Fruit fly (Drosophila melanogaster) whole organism: ENCODE results near the gene RpS12.

Source experiments
- CG8478 ChIP-seq: fragments of >200 bp; optimal IDR thresholded peaks from 2 replicates; lab custom pipeline; 2018; ENCODE audit warnings: inconsistent platforms
- Dll ChIP-seq: fragments of >200 bp; optimal IDR thresholded peaks from 2 replicates; lab custom pipeline; 2017
- EcR ChIP-seq, 2 experiments: fragments of >200 bp; optimal IDR thresholded peaks; 2 replicates each; lab custom pipeline; 2017; ENCODE audit warnings: missing biosample characterization in 2 of 2, missing genetic modification characterization in 2 of 2, missing genetic modification reagents in 2 of 2
- pan ChIP-seq: fragments of >200 bp; optimal IDR thresholded peaks from 2 replicates; lab custom pipeline; 2017
- psq ChIP-seq: fragments of >200 bp; optimal IDR thresholded peaks from 2 replicates; lab custom pipeline; 2017
- usp ChIP-seq: fragments of >200 bp; optimal IDR thresholded peaks from 2 replicates; lab custom pipeline; 2017; ENCODE audit warnings: missing biosample characterization, missing genetic modification characterization, mixed read lengths

RpS12 gene

DNA sequence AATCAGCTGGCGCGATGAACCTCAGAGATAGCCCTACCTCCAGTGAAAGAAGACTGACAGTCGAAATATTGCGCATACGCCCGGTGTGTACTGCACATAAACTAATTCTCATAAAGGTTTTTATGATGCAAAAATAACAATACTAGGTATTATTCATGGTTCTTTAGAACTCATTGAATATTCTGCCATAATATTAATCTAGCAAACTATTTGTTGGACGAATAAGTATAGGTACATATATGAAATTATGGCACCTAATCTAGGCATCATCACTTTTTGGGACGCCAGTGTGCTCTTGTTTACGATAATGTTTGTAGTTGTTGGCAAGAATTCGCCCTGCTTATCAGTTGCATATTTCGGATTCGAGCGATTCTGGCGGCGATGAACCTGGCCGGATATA is 1.4 kb upstream of the RpS12 start:
- TF ChIP-seq usp (GFP tag; lab: Kevin White, UChicago), result no peak
- TF ChIP-seq pan (lab: Kevin White, UChicago), result no peak
- no peak for TF ChIP-seq psq (lab: Kevin White, UChicago)
- no peak for TF ChIP-seq Dll (lab: Kevin White, UChicago)
- no peak for TF ChIP-seq EcR (GFP tag; optimal IDR thresholded peaks at IDR 0.05; lab: Kevin White, UChicago)
- no peak for TF ChIP-seq CG8478 (lab: Kevin White, UChicago)

DNA sequence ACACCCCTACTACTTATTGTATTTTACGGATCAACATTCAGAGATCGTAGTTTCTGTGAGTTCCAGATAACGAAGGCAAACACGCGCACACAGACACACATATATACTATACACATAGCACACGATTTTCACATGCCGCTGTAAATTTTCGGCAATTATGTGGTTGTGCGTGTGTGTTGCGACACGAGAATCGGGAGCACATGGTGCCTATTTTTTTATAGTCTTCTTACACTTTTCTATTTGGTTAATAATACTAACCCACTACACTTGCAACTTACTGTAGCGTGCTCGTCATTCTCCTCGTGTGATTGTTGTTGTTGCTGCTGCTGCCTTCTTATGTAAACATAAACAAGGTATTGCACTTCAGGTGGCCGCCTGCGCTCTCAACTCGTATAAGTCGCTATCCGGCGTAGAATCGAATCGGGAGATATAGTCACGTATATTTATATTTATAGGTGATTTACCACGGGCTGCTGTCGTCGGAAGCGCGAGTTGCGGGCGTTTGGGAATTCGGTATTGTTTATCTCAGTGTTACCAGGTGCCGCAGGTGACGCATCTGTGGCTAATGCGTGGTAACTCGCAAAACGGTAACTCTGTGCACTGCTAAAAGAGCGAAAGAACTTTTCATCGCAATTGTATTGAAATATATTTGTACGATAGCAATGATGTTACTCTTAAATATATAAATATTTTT is 845 bp upstream of the RpS12 start, which contains the start of gene Adk2:
Gene Adk2 (minus strand): TSS at position 529 of the 694 bp plus-strand sequence.
- TF ChIP-seq psq (lab: Kevin White, UChicago), result no peak

DNA sequence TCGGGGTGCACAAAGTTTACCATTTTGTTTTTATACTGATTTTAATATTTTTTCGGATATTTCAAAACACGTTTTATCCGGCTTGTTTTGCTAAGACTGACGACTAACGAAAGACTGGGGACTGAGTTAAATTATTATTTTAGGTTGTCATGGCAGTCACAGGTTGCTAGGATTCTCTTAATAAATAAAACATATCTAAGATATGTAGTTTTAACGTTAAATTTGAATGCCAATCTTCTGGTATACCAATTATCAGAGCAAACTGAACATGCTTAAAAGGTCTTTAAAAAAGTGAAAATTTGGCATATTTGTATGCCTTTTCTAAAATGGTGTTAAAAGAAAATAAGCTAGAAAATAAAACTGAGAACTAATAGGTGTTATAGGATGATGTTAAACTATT is 3.2 kb downstream of the RpS12 start, which contains the start of gene Zmynd10:
Gene Zmynd10 (minus strand): TSS at position 101 of the 400 bp plus-strand sequence.
- TF ChIP-seq pan (lab: Kevin White, UChicago) (no peak), EcR (GFP tag; optimal IDR thresholded peaks at IDR 0.05; lab: Kevin White, UChicago) (no peak), CG8478 (lab: Kevin White, UChicago) (no peak), Dll (lab: Kevin White, UChicago) (no peak), usp (GFP tag; lab: Kevin White, UChicago) (no peak), psq (lab: Kevin White, UChicago) (no peak)

DNA sequence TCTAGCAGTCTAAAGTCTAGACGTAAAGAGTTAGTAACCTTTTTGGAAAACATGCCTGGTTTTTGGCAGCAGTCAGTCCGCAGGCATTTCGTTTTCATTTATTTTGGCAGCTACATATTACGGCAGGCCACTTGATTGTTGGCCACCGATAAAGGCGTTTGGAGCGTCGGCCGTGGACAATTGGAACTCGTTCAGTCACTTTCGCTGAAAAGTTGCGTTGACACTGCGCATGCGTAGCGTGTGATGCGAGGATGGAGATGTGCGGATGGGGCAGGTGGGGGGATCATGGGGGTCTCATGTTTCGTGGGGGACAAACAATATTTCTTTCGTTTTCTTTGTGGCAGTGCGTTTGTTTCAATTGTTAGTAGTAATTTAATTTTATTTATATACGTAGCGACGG is 3.7 kb downstream of the RpS12 start:
- no peak for TF ChIP-seq usp (GFP tag; lab: Kevin White, UChicago)
- no peak for TF ChIP-seq psq (lab: Kevin White, UChicago)
- TF ChIP-seq EcR (GFP tag; optimal IDR thresholded peaks at IDR 0.05; lab: Kevin White, UChicago), result no peak

DNA sequence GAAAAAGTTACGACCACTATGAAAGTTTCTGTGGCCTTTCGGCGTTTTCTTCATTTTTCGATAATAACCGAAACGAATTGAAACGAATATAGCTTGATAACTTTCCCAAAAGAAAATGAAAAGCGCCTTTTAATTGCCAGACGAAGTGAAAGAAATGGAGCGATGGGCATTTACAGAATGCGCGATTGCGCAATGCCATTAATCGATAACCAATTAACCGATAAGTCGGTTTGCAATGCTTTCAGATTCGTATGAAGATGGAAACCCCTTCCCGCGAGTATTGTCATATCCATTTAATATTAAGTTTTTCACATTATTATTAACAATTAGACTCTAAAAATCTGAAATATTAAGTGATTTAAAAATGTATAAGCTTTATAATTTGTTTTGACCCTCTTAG is 4.2 kb downstream of the RpS12 start:
- no peak for TF ChIP-seq pan (lab: Kevin White, UChicago)
- no peak for TF ChIP-seq usp (GFP tag; lab: Kevin White, UChicago)
- no peak for TF ChIP-seq Dll (lab: Kevin White, UChicago)
- no peak for TF ChIP-seq CG8478 (lab: Kevin White, UChicago)
- TF ChIP-seq EcR (GFP tag; optimal IDR thresholded peaks at IDR 0.05; lab: Kevin White, UChicago), result no peak
- TF ChIP-seq psq (lab: Kevin White, UChicago), result no peak

DNA sequence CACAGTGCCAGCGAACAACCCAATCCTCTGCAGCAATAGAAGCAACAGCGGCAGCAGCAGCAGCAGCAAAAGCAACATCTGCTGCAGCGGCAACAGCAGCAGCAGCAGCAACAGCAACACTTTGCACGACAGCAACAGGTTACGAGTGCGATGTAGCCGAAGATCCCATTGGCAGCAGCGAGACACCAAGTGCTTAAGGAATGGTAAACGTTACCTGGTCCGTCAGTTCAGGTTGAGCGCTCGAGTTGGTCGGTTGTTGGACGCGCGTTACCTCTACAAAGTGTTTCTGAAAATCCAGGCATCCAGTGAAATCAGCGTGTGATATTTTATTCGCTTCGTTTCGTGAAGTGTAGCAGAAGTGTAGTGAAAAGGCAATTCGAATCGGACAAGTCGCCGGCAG is 5.6 kb downstream of the RpS12 start, which contains the start of gene CG17672:
Gene CG17672 (plus strand): TSS at position 223 of the 400 bp plus-strand sequence.
- no peak for TF ChIP-seq pan (lab: Kevin White, UChicago)
- TF ChIP-seq CG8478 (lab: Kevin White, UChicago), result no peak
- no peak for TF ChIP-seq EcR (GFP tag; optimal IDR thresholded peaks at IDR 0.05; lab: Kevin White, UChicago)
- no peak for TF ChIP-seq psq (lab: Kevin White, UChicago)
- TF ChIP-seq usp (GFP tag; lab: Kevin White, UChicago), result no peak
- no peak for TF ChIP-seq Dll (lab: Kevin White, UChicago)

DNA sequence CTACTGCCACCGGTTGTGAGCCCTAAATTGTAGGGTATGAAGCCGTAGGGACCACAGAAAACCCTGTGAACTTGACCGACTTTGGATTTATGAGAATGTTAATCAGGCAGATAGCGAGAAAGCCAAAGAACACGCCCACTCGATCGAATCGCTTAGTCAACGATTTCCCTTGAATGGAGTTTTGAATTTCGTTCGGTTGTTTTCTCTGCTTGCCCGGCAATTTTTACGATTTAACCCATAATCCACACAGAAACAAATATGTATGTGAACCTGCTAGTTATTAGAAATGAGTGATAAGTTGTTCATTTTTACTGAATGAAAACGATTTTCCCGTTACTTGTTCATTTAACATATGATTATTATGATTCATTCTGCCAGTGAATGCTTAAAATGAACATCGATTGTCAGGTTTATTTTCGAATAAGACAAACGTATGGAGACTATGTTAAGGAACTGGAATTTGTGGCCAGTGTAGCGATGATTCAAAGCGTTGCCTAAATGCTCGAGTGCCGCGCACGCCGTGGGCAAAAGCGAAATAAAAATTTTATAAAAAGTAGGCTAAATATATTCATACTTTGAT is 7.0 kb downstream of the RpS12 start:
- TF ChIP-seq psq (lab: Kevin White, UChicago) (no peak), EcR (GFP tag; optimal IDR thresholded peaks at IDR 0.05; lab: Kevin White, UChicago) (no peak), usp (GFP tag; lab: Kevin White, UChicago) (no peak), pan (lab: Kevin White, UChicago) (no peak), CG8478 (lab: Kevin White, UChicago) (no peak)

DNA sequence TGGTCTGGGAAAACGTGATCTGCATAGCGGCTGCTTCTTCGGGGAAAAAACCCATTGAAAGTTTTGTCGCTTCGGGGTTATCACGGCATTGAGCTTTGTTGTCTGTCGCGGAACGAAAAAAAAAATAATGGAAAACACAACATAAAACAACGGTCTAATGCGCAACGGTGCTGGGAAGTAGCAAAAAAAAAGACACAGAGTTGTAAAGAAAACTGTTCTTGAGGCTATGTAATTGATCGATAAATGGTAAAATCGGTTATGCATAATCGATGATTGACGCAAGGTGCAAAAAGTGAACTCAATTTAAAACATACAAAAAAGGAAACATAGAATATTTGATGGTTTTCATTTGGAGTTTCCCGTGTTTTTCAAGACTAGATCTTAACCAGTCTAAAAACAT is 8.2 kb downstream of the RpS12 start:
- no peak for TF ChIP-seq psq (lab: Kevin White, UChicago)
- TF ChIP-seq CG8478 (lab: Kevin White, UChicago), result no peak
- no peak for TF ChIP-seq EcR (GFP tag; optimal IDR thresholded peaks at IDR 0.05; lab: Kevin White, UChicago)
- no peak for TF ChIP-seq Dll (lab: Kevin White, UChicago)
- TF ChIP-seq pan (lab: Kevin White, UChicago), result no peak

DNA sequence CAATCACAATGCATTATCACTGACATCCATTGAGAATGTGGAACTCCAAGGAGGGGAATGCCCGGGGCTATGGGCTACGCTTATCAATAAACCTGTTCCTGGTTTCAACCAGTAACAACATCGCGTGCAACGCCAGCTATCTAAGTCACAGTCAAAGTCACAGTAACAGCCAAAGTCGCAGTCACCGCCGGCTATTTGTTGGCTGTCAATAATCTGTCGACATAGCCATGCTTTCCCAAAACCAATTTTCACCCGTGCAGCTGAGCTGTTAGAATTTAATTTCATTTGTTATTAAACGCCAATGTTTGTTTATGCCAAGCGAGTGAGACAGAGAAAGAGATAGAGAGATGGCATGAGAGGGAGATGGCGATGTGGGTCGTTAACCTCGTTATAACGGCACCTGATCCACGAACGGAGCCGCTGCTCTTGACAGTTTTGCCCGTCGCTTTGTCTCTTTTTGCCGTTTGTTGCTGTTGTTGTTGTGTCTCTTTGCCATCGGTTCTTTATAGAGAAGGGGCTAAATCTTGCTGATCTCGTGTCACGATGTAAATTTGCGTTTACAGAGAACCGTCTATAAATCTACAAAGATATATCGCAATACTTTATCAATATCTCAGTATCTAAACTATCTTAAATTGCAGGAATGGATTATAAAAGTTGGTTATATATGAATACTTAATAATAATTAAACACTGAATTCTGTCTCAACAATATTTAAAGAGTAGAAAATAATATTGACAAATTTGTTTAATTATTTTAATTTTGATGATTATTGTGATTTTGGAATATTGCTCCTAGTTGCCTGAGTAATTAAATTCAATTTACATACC is 9.1 kb downstream of the RpS12 start:
- TF ChIP-seq Dll (lab: Kevin White, UChicago) (no peak), CG8478 (lab: Kevin White, UChicago) (no peak), pan (lab: Kevin White, UChicago) (no peak), EcR (GFP tag; optimal IDR thresholded peaks at IDR 0.05; lab: Kevin White, UChicago) (no peak), psq (lab: Kevin White, UChicago) (no peak), usp (GFP tag; lab: Kevin White, UChicago) (no peak)

DNA sequence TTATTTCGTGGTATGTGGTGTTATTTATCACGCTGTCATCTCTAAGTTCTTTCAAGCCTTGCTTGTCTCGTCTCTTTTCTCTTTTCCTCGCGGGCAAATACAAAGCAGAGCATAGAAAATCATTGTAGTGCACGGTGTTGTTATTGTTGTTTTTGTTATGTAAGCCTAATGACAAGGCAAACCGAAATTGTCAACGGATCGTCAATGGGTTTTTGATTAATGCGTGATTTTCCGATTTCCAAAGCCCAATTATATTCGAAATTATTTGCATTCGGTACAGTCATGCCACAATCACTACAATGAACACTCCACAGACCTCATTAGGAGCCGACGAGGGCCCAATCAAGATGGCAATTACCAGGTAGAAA is 9.7 kb downstream of the RpS12 start:
- no peak for TF ChIP-seq CG8478 (lab: Kevin White, UChicago)
- TF ChIP-seq psq (lab: Kevin White, UChicago), result no peak
- no peak for TF ChIP-seq pan (lab: Kevin White, UChicago)
- no peak for TF ChIP-seq EcR (GFP tag; optimal IDR thresholded peaks at IDR 0.05; lab: Kevin White, UChicago)
- TF ChIP-seq Dll (lab: Kevin White, UChicago), result no peak
- no peak for TF ChIP-seq usp (GFP tag; lab: Kevin White, UChicago)

DNA sequence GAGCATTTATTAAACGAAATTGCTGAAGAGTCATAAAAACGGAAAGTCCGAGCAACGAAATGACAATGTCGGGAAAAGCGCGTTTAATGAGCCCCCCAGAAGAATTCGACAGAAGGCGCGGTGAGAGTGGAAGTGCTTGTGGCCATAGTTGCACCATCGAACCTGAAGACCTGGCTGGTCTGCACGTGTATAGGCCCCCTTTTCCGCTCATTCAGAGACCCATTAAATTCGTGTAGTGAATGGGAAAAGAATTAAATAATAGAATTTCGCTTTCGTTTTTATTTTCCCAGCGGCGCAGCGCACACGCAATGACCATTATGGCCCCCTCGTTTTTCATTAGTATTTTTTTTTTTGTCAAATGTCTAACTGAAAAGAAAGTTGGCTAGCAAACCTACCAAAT is 10.2 kb downstream of the RpS12 start:
- TF ChIP-seq usp (GFP tag; lab: Kevin White, UChicago), result no peak
- no peak for TF ChIP-seq psq (lab: Kevin White, UChicago)
- no peak for TF ChIP-seq EcR (GFP tag; optimal IDR thresholded peaks at IDR 0.05; lab: Kevin White, UChicago)
- TF ChIP-seq CG8478 (lab: Kevin White, UChicago), result no peak
- TF ChIP-seq pan (lab: Kevin White, UChicago), result no peak
- no peak for TF ChIP-seq Dll (lab: Kevin White, UChicago)
